Worm (Caenorhabditis elegans) whole organism, late embryonic: ENCODE measurements around the gene hex-1.

ENCODE experiments used
- K09A11.1 ChIP-seq: sonication (generic microtip); optimal IDR thresholded peaks from 2 replicates; lab custom pipeline; 2017; ENCODE audit warnings: antibody characterized with exemption, mild to moderate bottlenecking, missing genetic modification characterization, missing compliant biosample characterization; ENCODE audit not compliant: insufficient read depth
- ahr-1 ChIP-seq: sonication (generic microtip); optimal IDR thresholded peaks from 2 replicates; lab custom pipeline; 2016; ENCODE audit warnings: missing genetic modification characterization, missing compliant biosample characterization
- ama-1 ChIP-seq: fragments of 150-350 bp; optimal IDR thresholded peaks from 2 replicates; lab custom pipeline; 2014
- ceh-14 ChIP-seq: sonication (generic microtip); optimal IDR thresholded peaks from 2 replicates; lab custom pipeline; 2016; ENCODE audit warnings: missing genotype, missing genetic modification characterization, missing compliant biosample characterization
- ceh-19 ChIP-seq: fragments of 200-800 bp; sonication (Bioruptor generic); optimal IDR thresholded peaks from 2 replicates; lab custom pipeline; 2018; ENCODE audit warnings: mild to moderate bottlenecking, missing genetic modification characterization, missing compliant biosample characterization
- ceh-31 ChIP-seq: sonication (generic microtip); optimal IDR thresholded peaks from 2 replicates; lab custom pipeline; 2016; ENCODE audit warnings: missing genetic modification characterization, missing compliant biosample characterization
- elt-2 ChIP-seq: sonication (generic microtip); optimal IDR thresholded peaks from 2 replicates; lab custom pipeline; 2016; ENCODE audit warnings: missing genetic modification reagents, missing genetic modification characterization, missing compliant biosample characterization
- hlh-6 ChIP-seq: sonication (generic microtip); optimal IDR thresholded peaks from 2 replicates; lab custom pipeline; 2016; ENCODE audit warnings: missing genotype, missing genetic modification characterization, missing compliant biosample characterization
- hlh-8 ChIP-seq: sonication (generic microtip); optimal IDR thresholded peaks from 2 replicates; lab custom pipeline; 2016; ENCODE audit warnings: missing genotype, missing genetic modification characterization, missing compliant biosample characterization
- madf-2 ChIP-seq: sonication (generic microtip); optimal IDR thresholded peaks from 2 replicates; lab custom pipeline; 2017; ENCODE audit warnings: missing genetic modification characterization, missing compliant biosample characterization
- nfya-1 ChIP-seq: sonication (generic microtip); optimal IDR thresholded peaks from 2 replicates; lab custom pipeline; 2017; ENCODE audit warnings: missing genetic modification characterization, mild to moderate bottlenecking, missing compliant biosample characterization, antibody characterized with exemption, moderate library complexity
- npax-4 ChIP-seq: sonication (generic microtip); optimal IDR thresholded peaks from 2 replicates; lab custom pipeline; 2016; ENCODE audit warnings: missing genetic modification characterization, missing compliant biosample characterization
- pha-2 ChIP-seq: sonication (generic microtip); optimal IDR thresholded peaks from 2 replicates; lab custom pipeline; 2017; ENCODE audit warnings: mild to moderate bottlenecking, missing genetic modification characterization, missing compliant biosample characterization
- ref-2 ChIP-seq: sonication (generic microtip); optimal IDR thresholded peaks from 2 replicates; lab custom pipeline; 2016; ENCODE audit warnings: missing genetic modification characterization, missing compliant biosample characterization
- sox-4 ChIP-seq: sonication (generic microtip); optimal IDR thresholded peaks from 2 replicates; lab custom pipeline; 2017; ENCODE audit warnings: mild to moderate bottlenecking, missing genetic modification characterization, inconsistent platforms, missing compliant biosample characterization
- syd-9 ChIP-seq: sonication (generic microtip); optimal IDR thresholded peaks from 2 replicates; lab custom pipeline; 2016; ENCODE audit warnings: mild to moderate bottlenecking, missing genetic modification characterization, moderate library complexity, missing compliant biosample characterization
- tbx-2 ChIP-seq: sonication (generic microtip); optimal IDR thresholded peaks from 2 replicates; lab custom pipeline; 2016; ENCODE audit warnings: missing genetic modification characterization, missing compliant biosample characterization
- tbx-7 ChIP-seq: sonication (generic microtip); optimal IDR thresholded peaks from 2 replicates; lab custom pipeline; 2016; ENCODE audit warnings: missing genotype, missing genetic modification characterization, missing compliant biosample characterization
- unc-42 ChIP-seq: sonication (generic microtip); optimal IDR thresholded peaks from 2 replicates; lab custom pipeline; 2016; ENCODE audit warnings: missing genotype, missing genetic modification characterization, missing compliant biosample characterization
- ztf-16 ChIP-seq: sonication (generic microtip); optimal IDR thresholded peaks from 2 replicates; lab custom pipeline; 2017; ENCODE audit warnings: missing genetic modification characterization, missing compliant biosample characterization

Gene hex-1

DNA sequence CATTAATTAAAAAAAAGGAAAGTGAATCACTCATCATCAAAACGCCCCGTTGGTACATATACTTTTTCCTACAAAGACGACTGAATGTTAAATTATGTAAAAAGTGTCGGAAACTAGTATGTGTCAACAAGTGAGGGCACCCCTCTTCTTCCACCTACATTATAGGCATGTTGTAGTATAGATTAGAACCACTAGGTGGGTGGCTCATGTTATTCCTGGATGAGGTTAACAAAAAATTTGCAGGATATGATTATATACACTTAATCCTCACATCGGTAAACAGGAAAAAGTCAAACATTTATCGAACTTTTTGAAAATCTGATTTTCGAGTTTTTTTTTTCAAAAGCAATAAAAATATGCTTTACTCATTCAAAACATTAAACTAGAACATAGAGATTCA is 55.0 kb downstream of the hex-1 start:
- TF ChIP-seq tbx-2 (tag; lab: Kevin White, UChicago) (no peak), ahr-1 (tag; lab: Kevin White, UChicago) (no peak), ztf-16 (tag; lab: Kevin White, UChicago) (no peak), hlh-8 (tag; lab: Kevin White, UChicago) (no peak), npax-4 (tag; lab: Kevin White, UChicago) (no peak), ceh-19 (no peak), hlh-6 (tag; lab: Kevin White, UChicago) (no peak), ceh-14 (tag; lab: Kevin White, UChicago) (no peak), K09A11.1 (tag; lab: Kevin White, UChicago) (no peak), syd-9 (tag; lab: Kevin White, UChicago) (no peak), ama-1 (lab: Kevin White, UChicago) (no peak), ceh-31 (tag; lab: Kevin White, UChicago) (no peak), pha-2 (tag; lab: Kevin White, UChicago) (no peak), nfya-1 (tag; lab: Kevin White, UChicago) (no peak), unc-42 (tag; lab: Kevin White, UChicago) (no peak), madf-2 (tag; lab: Kevin White, UChicago) (no peak), ref-2 (tag; lab: Kevin White, UChicago) (no peak), elt-2 (tag; lab: Kevin White, UChicago) (no peak), tbx-7 (tag; lab: Kevin White, UChicago) (no peak), sox-4 (tag; lab: Kevin White, UChicago) (no peak)
